Fruit fly (Drosophila melanogaster) whole organism, adult: ENCODE results near the gene PIG-H.

Source experiments
- CG1620 ChIP-seq: fragments of 200-800 bp; sonication (Bioruptor generic); optimal IDR thresholded peaks from 2 replicates; lab custom pipeline; 2016; ENCODE audit warnings: missing biosample characterization, missing genetic modification characterization
- pad ChIP-seq: fragments of 200-800 bp; sonication (Bioruptor generic); optimal IDR thresholded peaks from 3 replicates; lab custom pipeline; 2017; ENCODE audit warnings: missing biosample characterization, missing genetic modification characterization, mild to moderate bottlenecking, moderate library complexity, missing genetic modification reagents
- toe ChIP-seq: fragments of 200-800 bp; sonication (Bioruptor generic); optimal IDR thresholded peaks from 2 replicates; lab custom pipeline; 2016; ENCODE audit warnings: missing biosample characterization, missing genetic modification characterization

dm6 chr3R:7992100-7992499, 7.5 kb upstream of the PIG-H start:
- TF ChIP-seq pad (GFP tag; lab: Kevin White, UChicago): no peak
- TF ChIP-seq toe (GFP tag; lab: Kevin White, UChicago): no peak
- no peak for TF ChIP-seq CG1620 (GFP tag; lab: Kevin White, UChicago)
